Fruit fly (Drosophila melanogaster) whole organism, embryonic: ENCODE data around the gene CG33490.
A peak's percentile ranks its signal among the peaks of the same experiment; 100 is the strongest.

ENCODE experiments used
- Antp ChIP-seq: fragments of 200-800 bp; sonication (Bioruptor generic); optimal IDR thresholded peaks from 3 replicates; lab custom pipeline; 2016; ENCODE audit warnings: missing biosample characterization, missing genetic modification characterization
- Atf3 ChIP-seq: fragments of 200-800 bp; sonication (Bioruptor generic); optimal IDR thresholded peaks from 3 replicates; lab custom pipeline; 2016; ENCODE audit warnings: missing biosample characterization, missing genetic modification characterization
- BtbVII ChIP-seq: fragments of 200-800 bp; sonication (Bioruptor generic); optimal IDR thresholded peaks from 3 replicates; lab custom pipeline; 2017; ENCODE audit warnings: missing biosample characterization, mild to moderate bottlenecking, missing genetic modification characterization
- CG1024 ChIP-seq: fragments of 200-800 bp; sonication (Bioruptor generic); IDR thresholded peaks from 2 replicates; pipeline ENCODE4 v1.3.6; 2022; ENCODE audit warnings: missing biosample characterization, missing genetic modification characterization
- CG11398 ChIP-seq: fragments of 200-800 bp; sonication (Bioruptor generic); optimal IDR thresholded peaks from 2 replicates; lab custom pipeline; 2016; ENCODE audit warnings: missing biosample characterization, missing genetic modification characterization
- CG1233 ChIP-seq: fragments of 200-800 bp; sonication (Bioruptor generic); optimal IDR thresholded peaks from 4 replicates; lab custom pipeline; 2018; ENCODE audit warnings: missing biosample characterization, mild to moderate bottlenecking, missing genetic modification characterization
- CG13624 ChIP-seq: fragments of 200-800 bp; sonication (Bioruptor generic); optimal IDR thresholded peaks from 2 replicates; lab custom pipeline; 2016; ENCODE audit warnings: missing biosample characterization, missing genetic modification characterization
- CG14965 ChIP-seq: fragments of 200-800 bp; sonication (Bioruptor generic); optimal IDR thresholded peaks from 2 replicates; lab custom pipeline; 2016; ENCODE audit warnings: missing biosample characterization, missing genetic modification characterization, borderline replicate concordance
- CG15479 ChIP-seq: fragments of 200-800 bp; sonication (Bioruptor generic); optimal IDR thresholded peaks from 3 replicates; lab custom pipeline; 2019; ENCODE audit warnings: missing biosample characterization, mild to moderate bottlenecking, missing genetic modification characterization, moderate library complexity
- CG2116 ChIP-seq: fragments of 200-800 bp; sonication (Bioruptor generic); optimal IDR thresholded peaks from 3 replicates; lab custom pipeline; 2018; ENCODE audit warnings: missing biosample characterization, mild to moderate bottlenecking, missing genetic modification characterization
- CG34224 ChIP-seq: fragments of 200-800 bp; sonication (Bioruptor generic); IDR thresholded peaks from 3 replicates; pipeline ENCODE4 v1.3.6; 2022; ENCODE audit warnings: missing biosample characterization, missing genetic modification characterization; ENCODE audit not compliant: partially characterized antibody
- CG6175 ChIP-seq: fragments of 200-800 bp; sonication (Bioruptor generic); IDR thresholded peaks from 3 replicates; pipeline ENCODE4 v1.3.6; 2022; ENCODE audit warnings: missing biosample characterization, missing genetic modification characterization
- CG9437 ChIP-seq: fragments of 200-800 bp; sonication (Bioruptor generic); optimal IDR thresholded peaks from 2 replicates; lab custom pipeline; 2018; ENCODE audit warnings: missing biosample characterization, mild to moderate bottlenecking, missing genetic modification characterization
- Chrac-16 ChIP-seq: fragments of 200-800 bp; sonication (Bioruptor generic); optimal IDR thresholded peaks from 3 replicates; lab custom pipeline; 2016; ENCODE audit warnings: missing biosample characterization, missing genetic modification characterization
- D ChIP-seq, 2 experiments: fragments of 200-800 bp in 1 of 2; fragments of >200 bp in 1 of 2; sonication (Bioruptor generic) in 1 of 2; optimal IDR thresholded peaks; 2 replicates in 1 of 2; 3 replicates in 1 of 2; lab custom pipeline; 2017; ENCODE audit warnings: mild to moderate bottlenecking in 1 of 2, missing biosample characterization in 1 of 2, missing genetic modification characterization in 1 of 2, missing genetic modification reagents in 1 of 2
- Eip74EF ChIP-seq, 2 experiments: fragments of 200-800 bp in 1 of 2; fragments of >200 bp in 1 of 2; sonication (Bioruptor generic) in 1 of 2; optimal IDR thresholded peaks; 2 replicates each; lab custom pipeline; 2017 to 2019; ENCODE audit warnings: missing biosample characterization in 2 of 2, missing genetic modification characterization in 2 of 2, mild to moderate bottlenecking in 1 of 2, moderate library complexity in 1 of 2
- Fer3 ChIP-seq: fragments of 200-800 bp; sonication (Bioruptor generic); optimal IDR thresholded peaks from 2 replicates; lab custom pipeline; 2018; ENCODE audit warnings: missing biosample characterization, mild to moderate bottlenecking, missing genetic modification characterization, moderate library complexity
- GATAe ChIP-seq: fragments of 200-800 bp; sonication (Bioruptor generic); conservative IDR thresholded peaks from 2 replicates; pipeline ENCODE4 v1.3.6; 2022; ENCODE audit warnings: missing biosample characterization, missing genetic modification characterization
- H2.0 ChIP-seq: fragments of 200-800 bp; sonication (Bioruptor generic); IDR thresholded peaks from 2 replicates; pipeline ENCODE4 v1.3.6; 2022; ENCODE audit warnings: missing biosample characterization, missing genetic modification characterization
- HLHmδ ChIP-seq: fragments of 200-800 bp; sonication (Bioruptor generic); optimal IDR thresholded peaks from 2 replicates; lab custom pipeline; 2018; ENCODE audit warnings: missing biosample characterization, mild to moderate bottlenecking, missing genetic modification characterization, moderate library complexity
- HmgZ ChIP-seq: fragments of 200-800 bp; sonication (Bioruptor generic); optimal IDR thresholded peaks from 2 replicates; lab custom pipeline; 2018; ENCODE audit warnings: missing biosample characterization, mild to moderate bottlenecking, missing genetic modification characterization
- Hr3 ChIP-seq: fragments of 200-800 bp; sonication (Bioruptor generic); optimal IDR thresholded peaks from 3 replicates; lab custom pipeline; 2016; ENCODE audit warnings: missing biosample characterization, missing genetic modification characterization
- Kr ChIP-seq: fragments of 200-800 bp; sonication (Bioruptor generic); optimal IDR thresholded peaks from 2 replicates; lab custom pipeline; 2017; ENCODE audit warnings: missing biosample characterization, mild to moderate bottlenecking, missing genetic modification characterization
- Lpt ChIP-seq: fragments of >200 bp; optimal IDR thresholded peaks from 2 replicates; lab custom pipeline; 2018; ENCODE audit warnings: missing biosample characterization, missing genetic modification characterization
- Sin3A ChIP-seq: fragments of >200 bp; optimal IDR thresholded peaks from 2 replicates; lab custom pipeline; 2018
- Spps ChIP-seq: fragments of 200-800 bp; sonication (Bioruptor generic); optimal IDR thresholded peaks from 2 replicates; lab custom pipeline; 2018; ENCODE audit warnings: missing biosample characterization, mild to moderate bottlenecking, missing genetic modification characterization
- ab ChIP-seq: fragments of 200-800 bp; sonication (Bioruptor generic); optimal IDR thresholded peaks from 2 replicates; lab custom pipeline; 2016; ENCODE audit warnings: missing biosample characterization, missing genetic modification characterization
- bbx ChIP-seq: fragments of 200-800 bp; sonication (Bioruptor generic); IDR thresholded peaks from 2 replicates; pipeline ENCODE4 v1.3.6; 2022; ENCODE audit warnings: missing biosample characterization, missing genetic modification characterization; ENCODE audit not compliant: partially characterized antibody
- btn ChIP-seq: fragments of 200-800 bp; sonication (Bioruptor generic); optimal IDR thresholded peaks from 2 replicates; lab custom pipeline; 2016; ENCODE audit warnings: missing biosample characterization, missing genetic modification characterization
- dpn ChIP-seq, 2 experiments: fragments of 200-800 bp; sonication (Bioruptor generic); optimal IDR thresholded peaks; 3 replicates each; lab custom pipeline; 2016; ENCODE audit warnings: missing biosample characterization in 2 of 2, missing genetic modification characterization in 2 of 2
- ewg ChIP-seq: fragments of 200-800 bp; sonication (Bioruptor generic); optimal IDR thresholded peaks from 3 replicates; lab custom pipeline; 2017; ENCODE audit warnings: mild to moderate bottlenecking, missing biosample characterization, missing genetic modification reagents, missing genetic modification characterization
- ftz-f1 ChIP-seq: fragments of 200-800 bp; sonication (Bioruptor generic); optimal IDR thresholded peaks from 2 replicates; lab custom pipeline; 2016; ENCODE audit warnings: missing biosample characterization, missing genetic modification characterization
- fu2 ChIP-seq: fragments of 200-800 bp; sonication (Bioruptor generic); optimal IDR thresholded peaks from 2 replicates; lab custom pipeline; 2016; ENCODE audit warnings: missing biosample characterization, missing genetic modification characterization
- grn ChIP-seq: fragments of 200-800 bp; sonication (Bioruptor generic); optimal IDR thresholded peaks from 3 replicates; lab custom pipeline; 2017; ENCODE audit warnings: missing biosample characterization, missing genetic modification characterization
- gsb-n ChIP-seq: fragments of 200-800 bp; sonication (Bioruptor generic); optimal IDR thresholded peaks from 3 replicates; lab custom pipeline; 2018; ENCODE audit warnings: missing biosample characterization, mild to moderate bottlenecking, missing genetic modification characterization
- gt ChIP-seq: fragments of 200-800 bp; sonication (Bioruptor generic); IDR thresholded peaks from 2 replicates; pipeline ENCODE4 v1.3.6; 2022; ENCODE audit warnings: missing biosample characterization, missing genetic modification characterization
- ken ChIP-seq: fragments of 200-800 bp; sonication (Bioruptor generic); IDR thresholded peaks from 3 replicates; pipeline ENCODE4 v1.3.6; 2022; ENCODE audit warnings: missing biosample characterization, missing genetic modification characterization
- lola ChIP-seq, 3 experiments: fragments of >200 bp in 2 of 3; fragments of 200-800 bp in 1 of 3; sonication (Bioruptor generic) in 1 of 3; optimal IDR thresholded peaks; 2 replicates each; lab custom pipeline; 2017 to 2019; ENCODE audit warnings: missing biosample characterization in 3 of 3, missing genetic modification characterization in 3 of 3, mild to moderate bottlenecking in 1 of 3, moderate library complexity in 1 of 3
- nau ChIP-seq: fragments of 200-800 bp; sonication (Bioruptor generic); optimal IDR thresholded peaks from 3 replicates; lab custom pipeline; 2017; ENCODE audit warnings: missing biosample characterization, mild to moderate bottlenecking, missing genetic modification characterization, missing genetic modification reagents
- pan ChIP-seq, 4 experiments: fragments of >200 bp in 3 of 4; fragments of 200-800 bp in 1 of 4; sonication (Bioruptor generic) in 1 of 4; optimal IDR thresholded peaks in 3 of 4; IDR thresholded peaks in 1 of 4; 2 replicates each; pipeline versions ENCODE4 v1.3.6 to Lab custom; 2017 to 2022; ENCODE audit warnings: missing biosample characterization in 2 of 4, missing genetic modification characterization in 2 of 4, mixed read lengths in 1 of 4
- pum ChIP-seq: fragments of 200-800 bp; sonication (Bioruptor generic); optimal IDR thresholded peaks from 2 replicates; lab custom pipeline; 2016; ENCODE audit warnings: missing biosample characterization, missing genetic modification characterization
- sens ChIP-seq: fragments of 200-800 bp; sonication (Bioruptor generic); peaks from one replicate; lab custom pipeline; 2016; ENCODE audit warnings: missing biosample characterization, missing genetic modification characterization
- sim ChIP-seq: fragments of 200-800 bp; sonication (Bioruptor generic); IDR thresholded peaks from 2 replicates; pipeline ENCODE4 v1.3.6; 2022; ENCODE audit warnings: missing biosample characterization, missing genetic modification characterization
- slbo ChIP-seq: fragments of 200-800 bp; sonication (Bioruptor generic); IDR thresholded peaks from 2 replicates; pipeline ENCODE4 v1.3.6; 2022; ENCODE audit warnings: missing biosample characterization, missing genetic modification characterization
- stwl ChIP-seq: fragments of 200-800 bp; sonication (Bioruptor generic); optimal IDR thresholded peaks from 3 replicates; lab custom pipeline; 2018; ENCODE audit warnings: missing biosample characterization, mild to moderate bottlenecking, missing genetic modification characterization, moderate library complexity
- tap ChIP-seq: fragments of 200-800 bp; optimal IDR thresholded peaks from 3 replicates; lab custom pipeline; 2019; ENCODE audit warnings: missing biosample characterization, mild to moderate bottlenecking, missing genetic modification characterization, moderate library complexity
- tna ChIP-seq: fragments of 200-800 bp; sonication (Bioruptor generic); IDR thresholded peaks from 2 replicates; pipeline ENCODE4 v1.3.6; 2022; ENCODE audit warnings: missing biosample characterization, missing genetic modification characterization; ENCODE audit not compliant: partially characterized antibody
- wek ChIP-seq: fragments of 200-800 bp; sonication (Bioruptor generic); optimal IDR thresholded peaks from 3 replicates; lab custom pipeline; 2018; ENCODE audit warnings: missing biosample characterization, mild to moderate bottlenecking, missing genetic modification characterization, moderate library complexity
- zen2 ChIP-seq: fragments of 200-800 bp; sonication (Bioruptor generic); IDR thresholded peaks from 3 replicates; pipeline ENCODE4 v1.3.6; 2022; ENCODE audit warnings: missing biosample characterization, missing genetic modification characterization; ENCODE audit not compliant: partially characterized antibody

Gene CG33490

DNA sequence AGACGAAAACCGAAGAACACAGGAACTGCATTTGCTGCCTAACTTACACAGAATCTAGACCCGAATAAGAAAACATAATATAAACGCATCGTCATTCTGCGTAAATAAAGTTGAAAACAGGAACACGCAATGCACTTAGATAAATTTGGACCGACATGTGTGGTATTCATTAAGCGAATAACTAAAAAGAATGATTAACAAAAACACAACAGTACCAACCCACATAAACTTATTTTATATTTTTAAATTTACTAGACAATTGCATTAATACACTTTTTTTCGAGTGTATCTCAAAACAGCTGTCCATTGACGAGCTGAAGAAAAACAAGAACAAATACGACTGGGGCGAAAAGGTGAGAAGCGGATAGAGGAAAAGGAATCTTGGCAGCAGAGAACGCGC is 20.1 kb downstream of the CG33490 start (continued):
- no peak for TF ChIP-seq pan (optimal IDR thresholded peaks at IDR 0.05; lab: Kevin White, UChicago)
- peak in 1 of 2 experiments; percentile 76 for TF ChIP-seq pan (GFP tag; optimal IDR thresholded peaks at IDR 0.05 in 1 of 2, IDR thresholded peaks at IDR 0.05 in 1 of 2)
- no peak for TF ChIP-seq bbx (GFP tag; lab: Robert Waterston, UW)
- TF ChIP-seq fu2 (GFP tag; lab: Kevin White, UChicago): peak; percentile 11
- no peak for TF ChIP-seq Lpt (GFP tag; lab: Kevin White, UChicago)
- TF ChIP-seq BtbVII (GFP tag; lab: Kevin White, UChicago): peak; percentile 49
- peak; percentile 91 for TF ChIP-seq sim (GFP tag; lab: Robert Waterston, UW)
- peak; percentile 70 to 80 for TF ChIP-seq dpn (GFP tag; optimal IDR thresholded peaks at IDR 0.05; lab: Kevin White, UChicago)
- TF ChIP-seq D (optimal IDR thresholded peaks at IDR 0.05; lab: Kevin White, UChicago): no peak
- TF ChIP-seq D (GFP tag; optimal IDR thresholded peaks at IDR 0.05; lab: Kevin White, UChicago): peak; percentile 89
- TF ChIP-seq Chrac-16 (GFP tag; lab: Kevin White, UChicago): peak; percentile 87
- TF ChIP-seq gt (GFP tag; lab: Robert Waterston, UW): no peak
- peak; percentile 60 for TF ChIP-seq nau (GFP tag; lab: Kevin White, UChicago)
- TF ChIP-seq tap (tag; lab: Kevin White, UChicago): peak; percentile 78
- TF ChIP-seq zen2: no peak
- TF ChIP-seq Sin3A: no peak
- peak; percentile 81 for TF ChIP-seq CG1233 (GFP tag; lab: Kevin White, UChicago)
- TF ChIP-seq ken (GFP tag; lab: Robert Waterston, UW): peak; percentile 80
- TF ChIP-seq grn (GFP tag; lab: Kevin White, UChicago): peak; percentile 24
- peak; percentile 91 for TF ChIP-seq gsb-n (tag; lab: Kevin White, UChicago)
- peak; percentile 64 for TF ChIP-seq Fer3
- TF ChIP-seq GATAe (GFP tag; lab: Robert Waterston, UW): no peak
- peak; percentile 66 for TF ChIP-seq slbo (GFP tag; lab: Robert Waterston, UW)
- TF ChIP-seq pum (GFP tag; lab: Kevin White, UChicago): peak; percentile 79
- peak in 1 of 3 experiments; percentile 96 for TF ChIP-seq lola (GFP tag; optimal IDR thresholded peaks at IDR 0.05; lab: Kevin White, UChicago)
- peak; percentile 45 for TF ChIP-seq CG11398 (GFP tag; lab: Kevin White, UChicago)
- TF ChIP-seq Hr3 (GFP tag; lab: Kevin White, UChicago): peak; percentile 77
- peak in 1 of 2 experiments; percentile 76 for TF ChIP-seq Eip74EF (GFP tag; optimal IDR thresholded peaks at IDR 0.05; lab: Kevin White, UChicago)
- TF ChIP-seq Spps (tag; lab: Kevin White, UChicago): peak; percentile 90
- TF ChIP-seq wek (GFP tag; lab: Kevin White, UChicago): peak; percentile 38
- TF ChIP-seq H2.0 (GFP tag; lab: Robert Waterston, UW): peak; percentile 29; the same call in 1 of the 2 replicates
- TF ChIP-seq ewg (GFP tag; lab: Kevin White, UChicago): peak; percentile 64
- TF ChIP-seq btn: peak; percentile 46
- TF ChIP-seq Atf3 (GFP tag; lab: Kevin White, UChicago): peak; percentile 76
- peak; percentile 55 for TF ChIP-seq CG2116 (GFP tag; lab: Kevin White, UChicago)
- peak; percentile 55 for TF ChIP-seq CG15479
- TF ChIP-seq sens (GFP tag; lab: Kevin White, UChicago): peak; percentile 99
- peak; percentile 74 for TF ChIP-seq stwl (tag; lab: Kevin White, UChicago)
- peak; percentile 46 for TF ChIP-seq CG14965 (GFP tag; lab: Kevin White, UChicago)
- TF ChIP-seq CG13624 (GFP tag; lab: Kevin White, UChicago): peak; percentile 48
- TF ChIP-seq ftz-f1 (GFP tag; lab: Kevin White, UChicago): no peak
- no peak for TF ChIP-seq HLHmδ (GFP tag; lab: Kevin White, UChicago)
- peak; percentile 59 for TF ChIP-seq CG9437 (GFP tag; lab: Kevin White, UChicago)
- TF ChIP-seq Kr (GFP tag; lab: Kevin White, UChicago): peak; percentile 58
- peak; percentile 18 for TF ChIP-seq ab (GFP tag; lab: Kevin White, UChicago)
- TF ChIP-seq Antp (GFP tag; lab: Kevin White, UChicago): peak; percentile 59
- peak; percentile 25 for TF ChIP-seq HmgZ (tag; lab: Kevin White, UChicago)
- TF ChIP-seq CG6175: no peak
- TF ChIP-seq tna (GFP tag; lab: Robert Waterston, UW): no peak
- peak; percentile 74 for TF ChIP-seq CG1024 (GFP tag; lab: Robert Waterston, UW)
- no peak for TF ChIP-seq CG34224
